Worm (Caenorhabditis elegans): Measurements from ENCODE around the gene num-1.

- no peak for TF ChIP-seq nhr-2 (tag; optimal IDR thresholded peaks at IDR 0.05)
- TF ChIP-seq unc-62 (GFP tag; optimal IDR thresholded peaks at IDR 0.05) = no peak
- no peak for TF ChIP-seq nhr-28 (tag; optimal IDR thresholded peaks at IDR 0.05)
- TF ChIP-seq nhr-237 (tag; optimal IDR thresholded peaks at IDR 0.05) = no peak
- TF ChIP-seq snpc-4 (tag; optimal IDR thresholded peaks at IDR 0.05) = no peak
- TF ChIP-seq elt-1 (tag; optimal IDR thresholded peaks at IDR 0.05; ENCODE audit: borderline replicate concordance, insufficient read depth) = no peak
- no peak for TF ChIP-seq lsy-2 (tag; optimal IDR thresholded peaks at IDR 0.05)
- TF ChIP-seq blmp-1 (tag; optimal IDR thresholded peaks at IDR 0.05) = no peak
- no peak for TF ChIP-seq elt-3 (tag; optimal IDR thresholded peaks at IDR 0.05)
- no peak for TF ChIP-seq ztf-11 (tag; optimal IDR thresholded peaks at IDR 0.05)
- no peak for TF ChIP-seq nhr-76 (tag; optimal IDR thresholded peaks at IDR 0.05)
Measured at ce11 chrV:20870633-20871032, 41.0 kb downstream of the num-1 start.

Data from whole organism, mixed stage, embryonic.